Fruit fly (Drosophila melanogaster): ENCODE data around the gene CG10431.
A peak's percentile ranks its signal among the peaks of the same experiment; 100 is the strongest.

The CG10431 gene

dm6 chr2L:19022221-19022516, 47.7 kb downstream of the CG10431 start, which contains the start of gene CG15172:
TSS of gene CG15172 (plus strand) at chr2L:19022417.
- TF ChIP-seq Crg-1 (GFP tag; optimal IDR thresholded peaks at IDR 0.05), result no peak
- TF ChIP-seq cic (GFP tag; optimal IDR thresholded peaks at IDR 0.05), result no peak
- no peak for TF ChIP-seq CG7045 (GFP tag; optimal IDR thresholded peaks at IDR 0.05)
- no peak for TF ChIP-seq CG12768 (GFP tag; optimal IDR thresholded peaks at IDR 0.05)

dm6 chr2L:19023972-19024743, 49.6 kb downstream of the CG10431 start:
- TF ChIP-seq ovo (GFP tag; optimal IDR thresholded peaks at IDR 0.05), result no peak
- TF ChIP-seq Hr96 (GFP tag; optimal IDR thresholded peaks at IDR 0.05), result no peak
- peak; percentile 43 for TF ChIP-seq CG5204 (GFP tag; optimal IDR thresholded peaks at IDR 0.05)
- TF ChIP-seq Clk (GFP tag; optimal IDR thresholded peaks at IDR 0.05), result no peak
- TF ChIP-seq CG7045 (GFP tag; optimal IDR thresholded peaks at IDR 0.05), result peak; percentile 8
- peak; percentile 13 for TF ChIP-seq CG11617 (GFP tag; optimal IDR thresholded peaks at IDR 0.05)
- no peak for TF ChIP-seq kay (GFP tag; ENCODE audit: borderline replicate concordance)
- TF ChIP-seq CG14711 (tag; optimal IDR thresholded peaks at IDR 0.05), result no peak
- peak; percentile 8 for TF ChIP-seq CG7101 (tag; optimal IDR thresholded peaks at IDR 0.05)
- TF ChIP-seq tj (GFP tag; optimal IDR thresholded peaks at IDR 0.05), result peak; percentile 10

DNA sequence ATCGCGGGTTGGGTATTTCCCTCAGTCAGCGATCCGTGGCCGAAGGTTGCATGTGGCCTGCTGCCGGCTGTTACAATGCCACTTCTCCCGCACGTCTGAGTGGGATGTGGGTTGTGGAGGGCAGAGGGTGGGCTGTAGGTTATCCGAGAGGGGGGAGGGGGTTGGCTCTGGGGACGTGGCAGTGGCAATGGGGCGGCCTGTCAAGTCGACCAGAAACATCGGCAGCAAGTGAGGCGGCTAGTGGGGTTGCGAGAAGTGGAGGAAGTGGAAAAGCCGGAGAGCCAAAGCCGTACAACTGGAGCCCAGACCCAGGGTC, 50.2 kb downstream of the CG10431 start:
- TF ChIP-seq CG14711 (tag; optimal IDR thresholded peaks at IDR 0.05) (no peak), Mnt (GFP tag; optimal IDR thresholded peaks at IDR 0.05) (no peak), Crg-1 (GFP tag; optimal IDR thresholded peaks at IDR 0.05) (no peak), CG7101 (tag; optimal IDR thresholded peaks at IDR 0.05) (no peak), Clk (GFP tag; optimal IDR thresholded peaks at IDR 0.05) (no peak), bab1 (GFP tag; optimal IDR thresholded peaks at IDR 0.05) (no peak), pad (GFP tag; optimal IDR thresholded peaks at IDR 0.05) (no peak), tj (GFP tag; optimal IDR thresholded peaks at IDR 0.05) (no peak), kay (GFP tag; ENCODE audit: borderline replicate concordance) (no peak), CG12768 (GFP tag; optimal IDR thresholded peaks at IDR 0.05) (no peak), cic (GFP tag; optimal IDR thresholded peaks at IDR 0.05) (no peak), cnc (optimal IDR thresholded peaks at IDR 0.05) (no peak)

dm6 chr2L:19026491-19027197, 52.1 kb downstream of the CG10431 start:
- TF ChIP-seq bab1 (GFP tag; optimal IDR thresholded peaks at IDR 0.05) (no peak), CG11617 (GFP tag; optimal IDR thresholded peaks at IDR 0.05) (no peak), toe (GFP tag; optimal IDR thresholded peaks at IDR 0.05) (peak; percentile 10), CG33017 (tag; optimal IDR thresholded peaks at IDR 0.05) (peak; percentile 32), pad (GFP tag; optimal IDR thresholded peaks at IDR 0.05) (no peak), CG1620 (GFP tag; optimal IDR thresholded peaks at IDR 0.05) (no peak), CG7101 (tag; optimal IDR thresholded peaks at IDR 0.05) (peak; percentile 21), CG7045 (GFP tag; optimal IDR thresholded peaks at IDR 0.05) (peak; percentile 11), tj (GFP tag; optimal IDR thresholded peaks at IDR 0.05) (no peak)

dm6 chr2L:19027246-19027886, 52.9 kb downstream of the CG10431 start, which contains the start of gene Sidpn:
TSS of gene Sidpn (plus strand) at chr2L:19027710.
- TF ChIP-seq cic (GFP tag; optimal IDR thresholded peaks at IDR 0.05), result peak; percentile 9
- TF ChIP-seq CG12768 (GFP tag; optimal IDR thresholded peaks at IDR 0.05), result no peak

All from whole organism, adult.